Worm (Caenorhabditis elegans) whole organism, late embryonic: ENCODE results near the gene cest-3.

Source experiments
- ceh-14 ChIP-seq: sonication (generic microtip); optimal IDR thresholded peaks from 2 replicates; lab custom pipeline; 2016; ENCODE audit warnings: missing genotype, missing genetic modification characterization, missing compliant biosample characterization
- ceh-48 ChIP-seq: sonication (generic microtip); optimal IDR thresholded peaks from 2 replicates; lab custom pipeline; 2016; ENCODE audit warnings: missing genetic modification characterization, inconsistent platforms, missing compliant biosample characterization
- ceh-9 ChIP-seq: sonication (generic microtip); optimal IDR thresholded peaks from 2 replicates; lab custom pipeline; 2016; ENCODE audit warnings: mild to moderate bottlenecking, missing genetic modification characterization, inconsistent platforms, missing compliant biosample characterization
- che-1 ChIP-seq: sonication (generic microtip); optimal IDR thresholded peaks from 2 replicates; lab custom pipeline; 2016; ENCODE audit warnings: mild to moderate bottlenecking, missing genetic modification characterization, missing compliant biosample characterization
- elt-2 ChIP-seq: sonication (generic microtip); optimal IDR thresholded peaks from 2 replicates; lab custom pipeline; 2016; ENCODE audit warnings: missing genetic modification reagents, missing genetic modification characterization, missing compliant biosample characterization
- elt-4 ChIP-seq: sonication (generic microtip); optimal IDR thresholded peaks from 2 replicates; lab custom pipeline; 2016; ENCODE audit warnings: missing genetic modification characterization, missing compliant biosample characterization
- fkh-10 ChIP-seq: fragments of 150-350 bp; optimal IDR thresholded peaks from 2 replicates; lab custom pipeline; 2014; ENCODE audit warnings: missing biosample characterization, missing genetic modification reagents, missing genetic modification characterization
- lin-11 ChIP-seq: fragments of 200-800 bp; sonication (Bioruptor generic); optimal IDR thresholded peaks from 2 replicates; lab custom pipeline; 2018; ENCODE audit warnings: mild to moderate bottlenecking, missing genetic modification characterization, missing compliant biosample characterization
- nfya-1 ChIP-seq: sonication (generic microtip); optimal IDR thresholded peaks from 2 replicates; lab custom pipeline; 2017; ENCODE audit warnings: missing genetic modification characterization, mild to moderate bottlenecking, missing compliant biosample characterization, antibody characterized with exemption, moderate library complexity
- pha-4 ChIP-seq: fragments of 150-350 bp; optimal IDR thresholded peaks from 2 replicates; lab custom pipeline; 2018; ENCODE audit warnings: missing biosample characterization, missing genetic modification reagents, missing genetic modification characterization
- pqm-1 ChIP-seq: sonication (generic microtip); optimal IDR thresholded peaks from 2 replicates; lab custom pipeline; 2016; ENCODE audit warnings: missing genetic modification characterization, missing compliant biosample characterization
- sdc-2 ChIP-seq: sonication (generic microtip); optimal IDR thresholded peaks from 2 replicates; lab custom pipeline; 2016; ENCODE audit warnings: missing genotype, missing genetic modification characterization, missing compliant biosample characterization
- syd-9 ChIP-seq: sonication (generic microtip); optimal IDR thresholded peaks from 2 replicates; lab custom pipeline; 2016; ENCODE audit warnings: mild to moderate bottlenecking, missing genetic modification characterization, moderate library complexity, missing compliant biosample characterization
- unc-86 ChIP-seq: sonication (generic microtip); optimal IDR thresholded peaks from 2 replicates; lab custom pipeline; 2016; ENCODE audit warnings: missing genetic modification characterization, missing compliant biosample characterization

ce11 chrX:12201435-12201834, 40.0 kb upstream of the cest-3 start:
- TF ChIP-seq ceh-48 (tag; lab: Kevin White, UChicago) (no peak), ceh-14 (tag; lab: Kevin White, UChicago) (no peak), che-1 (tag; lab: Kevin White, UChicago) (no peak), pha-4 (tag; lab: Kevin White, UChicago) (no peak), syd-9 (tag; lab: Kevin White, UChicago) (no peak), lin-11 (tag; lab: Kevin White, UChicago) (no peak), fkh-10 (GFP tag; lab: Kevin White, UChicago) (no peak), elt-4 (tag; lab: Kevin White, UChicago) (no peak), nfya-1 (no peak), pqm-1 (tag; lab: Kevin White, UChicago) (no peak), unc-86 (no peak), elt-2 (tag; lab: Kevin White, UChicago) (no peak), ceh-9 (no peak), sdc-2 (tag; lab: Kevin White, UChicago) (no peak)
